Worm (Caenorhabditis elegans): ENCODE measurements around the gene fbxb-5.
A peak's percentile ranks its signal among the peaks of the same experiment; 100 is the strongest.

The fbxb-5 gene

DNA sequence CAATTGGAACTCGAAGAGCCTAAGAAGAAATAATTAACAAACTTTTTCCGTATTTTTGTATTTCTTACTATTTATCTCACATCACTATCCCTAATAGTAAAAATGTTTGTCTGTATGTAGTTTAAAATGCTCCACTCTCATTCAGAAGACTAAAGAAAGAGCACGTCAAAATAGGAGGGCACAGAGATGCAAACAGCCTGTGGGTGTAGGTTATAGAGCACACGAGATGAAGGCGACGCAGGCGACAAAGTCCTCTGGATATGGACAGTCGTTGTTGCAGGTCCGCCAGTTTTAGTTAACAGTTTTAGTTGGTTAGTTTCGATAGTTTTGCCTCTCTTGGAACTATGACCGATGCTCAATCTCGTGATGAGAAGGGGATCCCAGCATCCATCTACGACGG, 9.6 kb upstream of the fbxb-5 start, which contains the start of gene ceh-82:
ceh-82 (plus strand) TSS at position 301 of the 400 bp plus-strand sequence.
- TF ChIP-seq scrt-1 (GFP tag; IDR thresholded peaks at IDR 0.05) (no peak), hmbx-1 (tag; optimal IDR thresholded peaks at IDR 0.05) (no peak), tbx-11 (GFP tag; IDR thresholded peaks at IDR 0.05) (no peak), ets-7 (tag; optimal IDR thresholded peaks at IDR 0.05) (no peak), flt-1 (GFP tag; IDR thresholded peaks at IDR 0.05) (no peak), pes-1 (GFP tag; IDR thresholded peaks at IDR 0.05) (no peak), ceh-13 (GFP tag; optimal IDR thresholded peaks at IDR 0.05) (no peak), hnd-1 (tag; optimal IDR thresholded peaks at IDR 0.05) (no peak), ama-1 (optimal IDR thresholded peaks at IDR 0.05) (no peak), ceh-36 (tag; optimal IDR thresholded peaks at IDR 0.05) (no peak), B0310.2 (tag; optimal IDR thresholded peaks at IDR 0.05) (no peak), hmg-4 (GFP tag; optimal IDR thresholded peaks at IDR 0.05) (no peak)

ce11 chrII:1730103-1730502, 7.8 kb upstream of the fbxb-5 start, which contains the start of gene ceh-81:
Gene ceh-81 (plus strand): TSS chrII:1730403.
- TF ChIP-seq tbx-11 (GFP tag; IDR thresholded peaks at IDR 0.05), result no peak
- TF ChIP-seq ceh-13 (GFP tag; optimal IDR thresholded peaks at IDR 0.05), result no peak
- TF ChIP-seq ceh-36 (tag; optimal IDR thresholded peaks at IDR 0.05), result no peak
- TF ChIP-seq aly-1 (tag; optimal IDR thresholded peaks at IDR 0.05), result no peak
- no peak for TF ChIP-seq B0310.2 (tag; optimal IDR thresholded peaks at IDR 0.05)
- no peak for TF ChIP-seq tra-4 (tag; optimal IDR thresholded peaks at IDR 0.05)

- TF ChIP-seq ets-7 (tag; optimal IDR thresholded peaks at IDR 0.05) (no peak), tbx-11 (GFP tag; IDR thresholded peaks at IDR 0.05) (no peak), ceh-36 (tag; optimal IDR thresholded peaks at IDR 0.05) (no peak), scrt-1 (GFP tag; IDR thresholded peaks at IDR 0.05) (no peak), ceh-13 (GFP tag; optimal IDR thresholded peaks at IDR 0.05) (no peak), tra-4 (tag; optimal IDR thresholded peaks at IDR 0.05) (no peak), pes-1 (GFP tag; IDR thresholded peaks at IDR 0.05) (no peak), hmbx-1 (tag; optimal IDR thresholded peaks at IDR 0.05) (no peak), F13C5.2 (tag; optimal IDR thresholded peaks at IDR 0.05) (no peak), sea-1 (GFP tag; conservative IDR thresholded peaks at IDR 0.05) (no peak), hmg-4 (GFP tag; optimal IDR thresholded peaks at IDR 0.05) (no peak)
Observed at ce11 chrII:1728253-1728652, 6.0 kb upstream of the fbxb-5 start, which contains the start of gene btb-9. Gene btb-9 (plus strand): TSS chrII:1728506.

DNA sequence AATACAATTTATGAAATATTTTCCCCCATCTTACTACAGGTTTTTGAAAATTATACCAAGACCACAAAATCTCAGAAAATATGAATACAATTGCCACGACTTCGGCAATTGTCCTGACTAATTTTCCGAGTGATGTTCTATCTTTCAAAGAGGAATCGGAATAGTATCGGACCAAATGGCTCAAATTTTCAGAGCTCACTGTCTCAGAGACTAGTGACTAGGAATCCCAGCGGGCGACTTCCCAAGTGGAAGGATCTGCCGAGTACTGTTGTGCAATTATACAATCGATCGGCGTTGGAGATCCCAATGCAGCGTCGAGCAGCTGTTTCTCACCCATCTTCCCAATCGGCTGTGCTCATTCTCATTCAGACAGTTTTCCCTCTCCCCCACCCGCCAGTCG, 3.4 kb upstream of the fbxb-5 start, which contains the start of gene F45C12.17:
F45C12.17 (plus strand) TSS at position 377 of the 400 bp plus-strand sequence.
- no peak for TF ChIP-seq F13C5.2 (tag; optimal IDR thresholded peaks at IDR 0.05)
- TF ChIP-seq pes-1 (GFP tag; IDR thresholded peaks at IDR 0.05), result no peak
- no peak for TF ChIP-seq ama-1 (optimal IDR thresholded peaks at IDR 0.05)

- TF ChIP-seq F13C5.2 (tag; optimal IDR thresholded peaks at IDR 0.05) (no peak), tbx-11 (GFP tag; IDR thresholded peaks at IDR 0.05) (no peak)
Observed at ce11 chrII:1724314-1724713, 2.0 kb upstream of the fbxb-5 start, which contains the start of gene fbxb-11. Gene fbxb-11 (plus strand): TSS chrII:1724614.

- TF ChIP-seq ceh-36 (tag; optimal IDR thresholded peaks at IDR 0.05) (no peak), tra-4 (tag; optimal IDR thresholded peaks at IDR 0.05) (no peak), pes-1 (GFP tag; IDR thresholded peaks at IDR 0.05) (no peak), scrt-1 (GFP tag; IDR thresholded peaks at IDR 0.05) (no peak), tbx-11 (GFP tag; IDR thresholded peaks at IDR 0.05) (no peak), hnd-1 (tag; optimal IDR thresholded peaks at IDR 0.05) (no peak), hmg-4 (GFP tag; optimal IDR thresholded peaks at IDR 0.05) (no peak), tbx-37 (GFP tag; conservative IDR thresholded peaks at IDR 0.05) (no peak), sea-1 (GFP tag; conservative IDR thresholded peaks at IDR 0.05) (no peak), B0310.2 (tag; optimal IDR thresholded peaks at IDR 0.05) (no peak), ceh-13 (GFP tag; optimal IDR thresholded peaks at IDR 0.05) (no peak), aly-1 (tag; optimal IDR thresholded peaks at IDR 0.05) (no peak), ama-1 (optimal IDR thresholded peaks at IDR 0.05) (no peak), hmbx-1 (tag; optimal IDR thresholded peaks at IDR 0.05) (no peak), ets-7 (tag; optimal IDR thresholded peaks at IDR 0.05) (no peak), F13C5.2 (tag; optimal IDR thresholded peaks at IDR 0.05) (no peak), flt-1 (GFP tag; IDR thresholded peaks at IDR 0.05) (no peak)
Observed at ce11 chrII:1719153-1719552, 3.1 kb downstream of the fbxb-5 start, which contains the start of gene fbxb-48. Gene fbxb-48 (minus strand): TSS chrII:1719253.

- TF ChIP-seq ceh-13 (GFP tag; optimal IDR thresholded peaks at IDR 0.05) (peak; percentile 1), pes-1 (GFP tag; IDR thresholded peaks at IDR 0.05) (no peak)
Observed at ce11 chrII:1714772-1715353, 7.4 kb downstream of the fbxb-5 start, which contains the start of gene btb-6. Gene btb-6 (plus strand): TSS chrII:1715303.

ce11 chrII:1712938-1713337, 9.4 kb downstream of the fbxb-5 start, which contains the start of gene btb-7:
Gene btb-7 (plus strand): TSS chrII:1713238.
- TF ChIP-seq hnd-1 (tag; optimal IDR thresholded peaks at IDR 0.05), result no peak

DNA sequence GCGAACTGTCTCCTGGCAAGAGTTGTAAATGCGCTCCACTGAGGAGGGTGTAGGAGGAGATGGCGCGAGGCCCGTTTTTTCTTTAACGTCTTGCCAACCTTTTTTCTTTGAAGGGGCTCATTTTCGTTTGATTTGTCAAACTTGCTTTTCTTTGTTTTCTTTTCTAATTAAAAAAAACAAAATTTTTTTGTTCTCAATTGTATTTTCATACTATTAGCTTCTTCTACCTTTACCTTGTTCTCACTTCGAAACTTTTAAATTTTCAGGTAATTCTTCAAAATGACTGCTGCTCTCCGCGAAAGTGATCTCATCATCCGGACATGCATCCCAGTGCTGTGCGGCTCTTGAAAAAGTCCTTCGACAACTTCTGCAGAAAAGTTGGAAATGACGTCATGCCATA, 12.3 kb downstream of the fbxb-5 start, which contains the start of gene fbxa-184:
fbxa-184 (plus strand) TSS at position 301 of the 400 bp plus-strand sequence.
- TF ChIP-seq tbx-37 (GFP tag; conservative IDR thresholded peaks at IDR 0.05) (no peak), scrt-1 (GFP tag; IDR thresholded peaks at IDR 0.05) (no peak), ceh-36 (tag; optimal IDR thresholded peaks at IDR 0.05) (no peak), tbx-11 (GFP tag; IDR thresholded peaks at IDR 0.05) (no peak), ets-7 (tag; optimal IDR thresholded peaks at IDR 0.05) (no peak), ceh-13 (GFP tag; optimal IDR thresholded peaks at IDR 0.05) (no peak), pes-1 (GFP tag; IDR thresholded peaks at IDR 0.05) (no peak), B0310.2 (tag; optimal IDR thresholded peaks at IDR 0.05) (no peak), hmg-4 (GFP tag; optimal IDR thresholded peaks at IDR 0.05) (no peak), aly-1 (tag; optimal IDR thresholded peaks at IDR 0.05) (no peak), sea-1 (GFP tag; conservative IDR thresholded peaks at IDR 0.05) (no peak), hmbx-1 (tag; optimal IDR thresholded peaks at IDR 0.05) (no peak), ama-1 (optimal IDR thresholded peaks at IDR 0.05) (no peak), flt-1 (GFP tag; IDR thresholded peaks at IDR 0.05) (no peak), F13C5.2 (tag; optimal IDR thresholded peaks at IDR 0.05) (no peak), hnd-1 (tag; optimal IDR thresholded peaks at IDR 0.05) (no peak), tra-4 (tag; optimal IDR thresholded peaks at IDR 0.05) (no peak)

Measured in whole organism, early embryonic.